Worm (Caenorhabditis elegans) whole organism, L1 larva: ENCODE measurements around the gene C49C3.21.

Source experiments
- ama-1 ChIP-seq: fragments of 150-350 bp; optimal IDR thresholded peaks from 2 replicates; lab custom pipeline; 2014
- nhr-76 ChIP-seq: sonication (generic microtip); optimal IDR thresholded peaks from 2 replicates; lab custom pipeline; 2017; ENCODE audit warnings: missing biosample characterization, missing genetic modification characterization
- zag-1 ChIP-seq: fragments of 150-350 bp; optimal IDR thresholded peaks from 2 replicates; lab custom pipeline; 2014; ENCODE audit warnings: missing biosample characterization, missing genetic modification characterization

DNA sequence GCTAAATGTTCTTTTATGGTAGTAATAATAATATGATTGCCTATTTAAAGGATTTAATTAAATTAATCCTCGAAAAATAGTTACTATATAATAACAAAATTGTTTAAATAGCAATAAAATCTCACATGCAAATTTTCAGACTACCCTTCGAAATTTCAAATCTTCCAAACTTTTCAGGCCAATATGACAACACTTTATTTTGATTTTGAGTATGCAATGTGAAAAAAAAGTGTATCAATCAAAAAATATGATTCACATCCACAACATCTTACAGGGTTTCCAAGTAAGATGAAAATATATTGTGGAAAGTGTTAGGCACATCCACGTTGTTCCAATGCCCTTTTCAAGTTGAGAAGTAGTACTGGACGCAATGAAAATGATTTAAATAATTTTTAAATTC is 30.9 kb upstream of the C49C3.21 start, which contains the start of gene snf-9:
- TF ChIP-seq nhr-76 (no peak), ama-1 (no peak), zag-1 (tag; lab: Kevin White, UChicago) (no peak)
